Fruit fly (Drosophila melanogaster) whole organism, larva: ENCODE data around the gene CG8507.

Experiments used
- noc ChIP-seq: fragments of 200-800 bp; sonication (Bioruptor generic); optimal IDR thresholded peaks from 3 replicates; lab custom pipeline; 2019; ENCODE audit warnings: missing biosample characterization, mild to moderate bottlenecking, missing genetic modification characterization, moderate library complexity

The CG8507 gene

DNA sequence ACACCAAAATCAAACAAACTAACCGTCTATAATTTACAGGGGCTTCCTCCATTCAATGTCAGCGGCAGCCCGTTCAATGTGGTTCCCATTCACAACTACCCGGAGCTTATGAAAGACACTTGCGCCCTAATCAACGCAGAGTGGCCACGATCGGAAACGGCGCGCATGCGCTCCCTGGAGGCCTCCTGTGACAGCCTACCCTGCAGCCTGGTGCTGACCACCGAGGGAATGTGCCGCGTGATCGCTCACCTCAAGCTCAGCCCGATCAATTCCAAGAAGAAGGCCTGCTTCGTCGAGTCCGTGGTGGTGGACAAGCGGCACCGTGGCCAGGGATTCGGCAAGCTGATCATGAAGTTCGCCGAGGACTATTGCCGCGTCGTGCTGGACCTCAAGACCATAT lies 22.4 kb upstream of the CG8507 start, which contains the start of gene MED6:
Gene MED6, minus strand, starts transcription at position 101 of the 400 bp plus-strand sequence.
- TF ChIP-seq noc, result no peak

DNA sequence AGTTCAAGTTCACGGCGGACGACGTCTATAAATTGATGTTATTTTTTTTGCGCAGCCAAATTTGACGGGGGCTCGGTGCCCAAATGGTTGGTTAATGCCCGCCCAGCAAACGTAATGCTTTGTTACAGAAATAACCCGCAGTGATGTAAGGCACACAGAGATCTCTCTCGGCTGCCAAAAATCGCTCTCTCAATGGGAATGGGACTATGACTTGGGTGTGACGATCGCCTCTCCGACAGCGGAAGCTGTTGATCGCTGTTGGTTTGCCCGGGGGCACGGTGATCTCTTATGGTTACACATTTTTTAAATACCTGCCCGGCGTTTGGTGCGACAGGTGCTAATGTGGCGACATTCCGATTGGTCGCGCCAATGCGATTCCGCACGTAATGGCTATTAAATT lies 21.2 kb upstream of the CG8507 start:
- TF ChIP-seq noc, result no peak

DNA sequence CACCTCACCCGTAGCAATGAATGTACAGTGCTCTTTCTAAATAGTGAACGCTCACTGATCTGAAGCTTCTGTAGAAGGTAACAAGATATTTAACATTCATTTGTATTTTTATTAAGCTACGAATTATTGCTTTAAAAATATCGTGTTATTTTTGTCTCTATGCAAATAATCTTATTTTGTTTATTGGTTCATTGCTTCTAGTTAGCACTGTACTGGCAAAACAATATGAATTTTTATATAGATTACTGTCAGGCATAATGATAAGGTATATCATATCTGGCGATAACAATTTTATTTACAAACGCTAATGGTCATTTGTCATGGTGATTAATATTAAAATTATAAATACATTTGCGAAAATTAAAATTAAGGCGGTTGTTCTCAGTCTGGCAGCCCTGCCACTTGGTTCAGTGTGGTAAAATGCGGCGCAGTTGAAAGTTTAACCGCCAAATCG lies 19.7 kb upstream of the CG8507 start, which contains the start of gene CG9471:
Gene CG9471, minus strand, starts transcription at position 24 of the 454 bp plus-strand sequence.
- TF ChIP-seq noc, result peak; percentile 97

DNA sequence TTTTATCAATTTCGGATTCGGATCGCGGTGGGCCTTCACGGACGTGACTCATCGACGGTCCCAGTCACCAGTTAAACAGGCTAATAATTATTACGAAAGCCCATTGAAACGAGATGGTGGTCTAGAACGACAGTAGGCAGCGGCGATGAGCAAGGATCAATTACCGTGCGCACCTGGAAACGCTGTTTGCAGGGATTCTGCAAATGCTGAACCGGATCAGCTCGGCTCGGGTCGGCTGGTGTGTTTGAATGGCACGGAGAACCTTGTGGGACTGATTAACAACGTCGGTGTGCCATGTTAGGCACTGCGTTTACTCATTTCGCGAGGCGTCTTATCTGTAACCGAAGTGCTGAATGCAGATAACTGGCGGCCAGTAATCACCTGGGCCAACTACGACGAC lies 17.1 kb upstream of the CG8507 start, which contains the start of gene Whamy:
Gene Whamy, minus strand, starts transcription at position 273 of the 400 bp plus-strand sequence.
- peak; percentile 73 for TF ChIP-seq noc

DNA sequence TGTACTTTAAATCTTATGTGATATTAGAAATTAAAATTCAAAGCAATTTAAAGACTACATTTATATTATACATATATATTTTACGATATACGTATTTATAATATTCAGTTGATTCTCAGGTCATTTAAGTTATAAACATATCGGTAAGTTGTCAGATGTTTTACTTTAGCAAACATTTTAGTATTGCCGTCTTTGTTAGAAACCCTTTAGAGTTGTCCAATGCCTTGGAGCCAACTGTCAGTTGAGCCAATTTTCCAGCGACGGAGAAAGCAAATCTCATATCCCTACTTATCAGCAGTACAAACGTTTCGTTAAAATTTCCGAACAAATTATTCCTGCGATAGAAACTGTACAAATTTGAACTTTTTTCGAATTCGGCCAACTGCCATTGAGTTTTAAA lies 16.5 kb upstream of the CG8507 start, which contains the start of gene topi:
Gene topi, plus strand, starts transcription at position 301 of the 400 bp plus-strand sequence.
- no peak for TF ChIP-seq noc

DNA sequence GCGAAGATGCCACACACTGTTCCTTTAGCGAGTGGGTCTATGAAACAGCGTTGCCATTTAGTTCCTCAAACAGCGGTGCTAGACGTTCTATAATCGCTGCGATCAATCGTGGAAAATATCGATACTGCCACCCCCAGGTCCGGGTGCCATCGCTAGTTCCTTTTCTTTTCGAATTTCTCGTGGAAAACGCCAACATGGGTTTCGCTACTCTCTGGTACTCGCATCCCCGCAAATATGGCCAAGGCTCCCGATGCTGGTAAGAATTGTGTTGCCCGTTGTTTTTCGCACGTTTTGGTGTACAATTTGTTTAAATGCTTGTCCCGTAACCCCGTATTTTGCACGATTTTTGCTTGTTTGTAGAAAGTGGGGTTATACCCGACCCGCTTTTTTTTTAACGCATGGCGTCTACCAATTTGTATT lies 13.3 kb upstream of the CG8507 start, which contains the start of gene RpS29:
Gene RpS29, plus strand, starts transcription at position 102 of the 420 bp plus-strand sequence.
- peak; percentile 73 for TF ChIP-seq noc

DNA sequence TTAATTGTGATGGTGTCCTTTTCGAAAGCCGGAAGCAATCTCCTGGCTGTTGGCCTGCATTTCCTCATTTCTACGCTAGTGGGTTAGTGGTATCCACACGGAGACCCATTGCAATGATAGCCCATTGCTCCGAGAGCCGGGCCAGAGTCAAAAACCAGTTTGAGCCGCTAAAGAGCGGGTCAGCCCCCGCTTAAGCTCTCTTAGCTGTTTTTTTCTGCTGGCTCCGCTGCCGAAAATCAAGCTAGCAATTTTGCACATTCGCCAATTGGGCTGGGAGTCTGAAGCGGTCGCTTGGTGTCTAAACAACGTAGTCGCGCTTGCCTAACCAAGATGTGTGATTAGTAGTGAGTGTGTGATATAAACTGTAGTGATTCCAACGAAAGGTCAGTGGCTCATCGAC lies 11.5 kb upstream of the CG8507 start, which contains the start of gene CG12947:
Gene CG12947, plus strand, starts transcription at position 301 of the 400 bp plus-strand sequence.
- TF ChIP-seq noc, result no peak

DNA sequence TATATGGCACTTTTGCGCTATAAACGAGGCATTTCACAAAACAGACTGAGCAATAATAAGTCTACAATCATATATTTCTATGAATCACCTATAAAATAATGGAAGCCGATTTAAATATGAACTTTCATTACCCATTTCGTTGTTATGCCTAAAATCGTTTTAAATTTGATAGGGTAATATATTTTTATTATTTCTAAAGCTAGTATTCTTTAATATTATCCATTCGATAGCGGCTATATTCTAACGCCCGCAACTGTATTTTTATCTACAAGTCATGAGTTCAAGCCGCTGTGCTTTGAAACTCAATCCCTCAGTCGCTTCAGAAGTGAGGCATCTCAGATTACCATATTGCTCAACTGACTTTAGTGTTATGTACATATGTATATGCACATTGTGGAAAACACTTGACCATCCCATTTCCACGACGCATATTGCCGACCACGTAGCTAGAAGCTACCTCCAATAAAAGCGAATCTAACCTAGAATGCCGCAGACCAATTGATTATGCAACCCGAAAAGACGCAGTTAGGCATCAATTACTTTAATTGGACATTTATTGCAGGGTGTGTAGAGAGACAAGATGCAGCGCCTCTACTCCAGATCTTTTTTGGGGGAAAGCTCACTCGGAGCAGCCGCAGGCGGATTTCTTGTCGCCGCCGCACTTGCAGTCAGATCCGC lies 7.9 kb upstream of the CG8507 start:
- TF ChIP-seq noc, result no peak

DNA sequence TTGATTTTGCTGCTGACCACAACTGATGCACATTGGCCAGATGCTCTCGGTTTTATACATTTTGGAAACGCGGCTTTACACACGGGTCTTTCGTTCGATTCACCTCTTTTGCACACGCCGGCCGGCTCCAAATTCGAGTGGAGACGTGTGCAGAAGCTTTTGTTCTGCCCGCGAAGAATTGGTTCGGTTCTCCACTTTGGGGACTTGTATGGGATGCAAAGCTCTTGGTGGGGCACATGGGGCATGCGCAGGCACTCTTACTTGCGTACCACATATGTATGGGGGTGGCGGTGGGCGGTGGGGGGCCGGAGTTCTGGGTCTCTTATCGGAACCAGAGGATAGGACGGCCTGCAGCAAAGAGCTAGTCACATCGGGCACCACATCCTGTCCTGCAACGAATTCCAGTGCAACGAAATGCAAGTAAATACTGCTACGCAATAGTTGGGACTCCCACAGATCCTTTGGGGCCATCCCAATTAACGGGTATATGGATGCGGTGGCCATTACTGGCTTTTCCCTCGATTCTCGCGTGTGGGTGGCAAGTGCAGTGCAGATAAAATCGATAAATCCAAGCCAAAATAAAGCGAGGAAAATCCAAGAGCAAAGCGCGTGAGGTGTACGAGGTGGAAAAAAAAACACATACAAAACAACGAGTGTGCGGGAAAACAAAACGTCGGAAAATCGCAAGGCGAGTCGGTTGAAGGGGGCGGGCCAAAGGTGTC lies 6.8 kb upstream of the CG8507 start, which contains the start of the genes MtnA and CG8500:
Gene MtnA, minus strand, starts transcription at position 30 of the 722 bp plus-strand sequence.
Gene CG8500, plus strand, starts transcription at position 313 of the 722 bp plus-strand sequence.
- no peak for TF ChIP-seq noc

DNA sequence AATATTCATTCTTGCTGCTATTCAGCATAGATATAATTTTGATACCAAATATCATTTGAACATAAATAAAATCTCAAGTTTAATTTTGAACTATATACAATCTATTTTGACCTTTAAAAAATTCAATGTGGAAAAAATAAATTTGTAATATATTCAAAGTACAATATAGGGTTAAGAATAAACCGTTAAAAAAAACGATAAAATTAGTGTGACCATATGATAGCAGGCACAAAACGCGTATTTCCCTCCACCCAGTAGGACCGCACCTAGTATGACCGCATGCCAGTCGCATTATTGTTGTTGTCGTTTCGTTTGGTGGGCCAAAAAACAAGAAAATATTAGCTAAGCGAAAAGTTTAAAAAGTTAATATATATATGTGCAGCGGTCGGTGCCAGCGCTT lies 1.7 kb downstream of the CG8507 start, which contains the start of gene CG8516:
Gene CG8516, plus strand, starts transcription at position 278 of the 400 bp plus-strand sequence.
- no peak for TF ChIP-seq noc

DNA sequence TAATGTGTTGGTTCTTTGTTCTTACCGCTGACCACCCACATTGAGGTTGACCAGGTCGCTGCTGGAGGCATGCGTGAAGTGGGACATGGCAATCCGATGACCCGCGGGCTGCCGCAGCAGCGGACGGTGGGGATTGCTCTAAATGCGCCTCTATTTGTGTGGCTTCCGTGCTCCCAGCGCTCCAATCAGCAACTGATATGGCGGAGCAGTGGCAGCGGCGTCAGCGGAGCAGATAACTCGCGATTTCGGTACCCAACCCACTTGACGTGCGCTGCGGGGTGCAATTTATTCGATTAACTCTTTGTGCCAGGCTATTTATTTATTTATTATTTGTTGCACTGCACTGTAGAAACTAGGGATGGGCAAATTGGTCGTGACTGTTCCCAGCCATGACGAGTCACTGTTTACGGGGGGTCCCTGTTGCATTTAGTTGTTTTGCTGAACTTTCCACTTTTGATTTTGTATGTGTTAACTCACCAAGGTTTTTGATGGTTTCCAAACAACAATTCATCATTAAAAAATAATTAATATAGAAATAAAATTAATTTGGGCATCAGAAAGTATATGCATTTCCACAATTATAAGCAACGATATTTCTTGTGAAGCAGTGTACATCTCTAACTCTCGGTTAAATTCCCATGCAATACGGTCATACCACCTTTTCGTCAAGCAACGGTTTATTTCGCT lies 9.5 kb downstream of the CG8507 start, which contains the start of the genes CG9467 and CG8526:
Gene CG9467, minus strand, starts transcription at position 383 of the 687 bp plus-strand sequence.
Gene CG8526, plus strand, starts transcription at position 637 of the 687 bp plus-strand sequence.
- no peak for TF ChIP-seq noc

DNA sequence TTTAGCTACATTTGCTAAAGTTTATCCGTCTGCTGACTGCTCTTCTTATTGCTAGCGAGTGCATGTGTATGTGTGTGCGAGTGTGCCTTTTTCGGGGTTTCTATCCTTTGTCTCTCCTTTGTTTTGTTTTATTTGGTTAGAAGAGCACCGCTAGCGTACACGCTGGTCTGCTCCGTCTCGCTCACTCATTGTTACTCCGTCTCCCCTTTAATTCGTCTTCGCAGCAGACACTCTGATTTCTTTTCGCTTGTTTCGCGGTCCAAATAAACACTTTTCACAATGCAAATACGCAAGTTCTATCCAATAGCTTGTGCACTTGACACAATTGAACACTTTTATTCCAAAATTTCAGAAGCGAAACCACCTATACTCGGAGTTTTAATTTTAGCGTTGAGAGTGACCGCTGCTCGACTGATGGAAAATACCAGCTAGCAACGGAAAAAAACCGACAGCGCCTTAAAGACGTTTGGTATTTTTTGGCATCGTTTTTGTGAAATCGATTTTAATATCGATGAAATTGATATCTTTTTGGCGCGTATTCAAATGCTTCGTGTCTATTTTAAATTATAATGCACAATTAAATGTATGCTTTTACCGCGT lies 17.8 kb downstream of the CG8507 start, which contains the start of gene FBXO11:
Gene FBXO11, minus strand, starts transcription at position 423 of the 600 bp plus-strand sequence.
- peak; percentile 52 for TF ChIP-seq noc

DNA sequence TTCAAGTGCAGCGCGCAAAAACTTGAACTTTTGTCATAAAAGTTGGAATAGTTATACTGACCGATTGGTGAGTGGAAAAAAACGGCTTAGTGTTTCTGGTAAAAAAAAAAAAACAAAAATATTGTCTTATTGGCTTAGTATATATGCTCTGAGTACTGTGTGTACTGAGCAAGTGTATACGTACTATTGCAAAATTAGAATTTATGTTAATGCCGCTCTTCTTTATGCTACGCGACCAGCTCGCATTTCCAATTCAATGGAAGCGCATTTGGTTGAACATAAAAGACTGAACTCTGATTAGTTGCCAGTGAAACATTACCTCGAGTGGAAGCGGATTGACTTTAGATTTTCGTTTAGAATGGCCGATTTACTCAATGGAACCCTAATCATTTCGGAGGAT lies 21.2 kb downstream of the CG8507 start, which contains the start of gene CG8534:
Gene CG8534, plus strand, starts transcription at position 301 of the 400 bp plus-strand sequence.
- TF ChIP-seq noc, result no peak

DNA sequence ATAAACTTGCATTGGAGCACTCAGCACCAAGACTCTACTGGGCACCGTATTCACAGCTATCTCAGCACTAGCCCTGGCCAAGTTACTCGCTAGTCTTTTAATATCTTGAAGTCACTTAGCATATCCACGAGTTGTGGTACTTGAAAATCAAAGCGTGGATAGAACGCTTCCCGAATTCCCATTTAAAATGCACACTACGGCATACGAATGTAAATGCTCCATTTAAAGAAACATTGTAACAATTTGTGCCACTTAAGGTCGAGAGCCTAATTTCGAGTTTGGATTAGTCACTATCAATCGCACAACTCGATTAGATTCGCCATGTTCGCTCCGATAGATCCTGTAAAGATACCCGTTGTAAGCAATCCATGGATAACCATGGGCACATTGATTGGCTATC lies 22.6 kb downstream of the CG8507 start, which contains the start of gene eloF:
Gene eloF, plus strand, starts transcription at position 301 of the 400 bp plus-strand sequence.
- no peak for TF ChIP-seq noc

DNA sequence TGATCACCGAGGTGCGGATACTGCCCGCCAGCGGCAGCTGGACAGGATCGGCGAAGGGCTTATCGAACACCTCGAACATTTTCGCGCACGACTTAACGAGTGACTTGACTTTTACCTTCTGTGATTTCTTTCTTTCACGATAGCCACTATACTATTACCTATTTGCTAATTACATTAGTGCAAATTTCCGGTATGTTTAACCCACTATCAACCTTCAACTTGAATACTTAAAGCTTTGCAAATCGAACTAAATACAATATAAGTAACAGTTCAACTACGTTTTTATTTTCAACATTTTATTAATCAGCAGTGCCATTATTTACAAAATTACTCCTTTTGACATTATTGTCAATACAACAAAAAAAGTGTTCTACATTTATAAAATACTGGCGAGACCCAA lies 25.6 kb downstream of the CG8507 start, which contains the start of gene CG16904:
Gene CG16904, minus strand, starts transcription at position 101 of the 400 bp plus-strand sequence.
- TF ChIP-seq noc, result no peak
